Fruit fly (Drosophila melanogaster) whole organism, prepupa: ENCODE data around the gene PIG-T.

Experiments used
- Blimp-1 ChIP-seq: fragments of 200-800 bp; sonication (Bioruptor generic); optimal IDR thresholded peaks from 3 replicates; lab custom pipeline; 2017; ENCODE audit warnings: missing biosample characterization, missing genetic modification characterization, mild to moderate bottlenecking, moderate library complexity, missing genetic modification reagents
- CG10631 ChIP-seq: fragments of 200-800 bp; sonication (Bioruptor generic); optimal IDR thresholded peaks from 2 replicates; lab custom pipeline; 2016; ENCODE audit warnings: missing biosample characterization, missing genetic modification characterization
- CG10669 ChIP-seq: fragments of 200-800 bp; sonication (Bioruptor generic); optimal IDR thresholded peaks from 3 replicates; lab custom pipeline; 2018; ENCODE audit warnings: missing biosample characterization, mild to moderate bottlenecking, missing genetic modification characterization, moderate library complexity
- CG11762 ChIP-seq: fragments of 200-800 bp; sonication (Bioruptor generic); optimal IDR thresholded peaks from 3 replicates; lab custom pipeline; 2016; ENCODE audit warnings: missing biosample characterization, missing genetic modification characterization; ENCODE audit not compliant: insufficient read depth
- CG11902 ChIP-seq: fragments of 200-800 bp; sonication (Bioruptor generic); optimal IDR thresholded peaks from 3 replicates; lab custom pipeline; 2016; ENCODE audit warnings: missing biosample characterization, missing genetic modification characterization
- CG1621 ChIP-seq: fragments of 200-800 bp; sonication (Bioruptor generic); optimal IDR thresholded peaks from 3 replicates; lab custom pipeline; 2018; ENCODE audit warnings: missing biosample characterization, mild to moderate bottlenecking, missing genetic modification characterization
- CG16779 ChIP-seq: fragments of 200-800 bp; sonication (Bioruptor generic); optimal IDR thresholded peaks from 3 replicates; lab custom pipeline; 2017; ENCODE audit warnings: missing biosample characterization, mild to moderate bottlenecking, missing genetic modification characterization
- CG3032 ChIP-seq: fragments of 200-800 bp; optimal IDR thresholded peaks from 2 replicates; lab custom pipeline; 2019; ENCODE audit warnings: missing biosample characterization, mild to moderate bottlenecking, missing genetic modification characterization, moderate library complexity
- CG31627 ChIP-seq: fragments of 200-800 bp; sonication (Bioruptor generic); optimal IDR thresholded peaks from 3 replicates; lab custom pipeline; 2016; ENCODE audit warnings: missing biosample characterization, missing genetic modification characterization
- CG32006 ChIP-seq: fragments of 200-800 bp; sonication (Bioruptor generic); optimal IDR thresholded peaks from 3 replicates; lab custom pipeline; 2017; ENCODE audit warnings: missing biosample characterization, mild to moderate bottlenecking, missing genetic modification characterization
- CG34406 ChIP-seq: fragments of 200-800 bp; sonication (Bioruptor generic); optimal IDR thresholded peaks from 3 replicates; lab custom pipeline; 2016; ENCODE audit warnings: missing biosample characterization, missing genetic modification characterization
- CG3919 ChIP-seq: fragments of 200-800 bp; sonication (Bioruptor generic); optimal IDR thresholded peaks from 3 replicates; lab custom pipeline; 2016; ENCODE audit warnings: missing biosample characterization, missing genetic modification characterization
- CG4318 ChIP-seq: fragments of 200-800 bp; sonication (Bioruptor generic); optimal IDR thresholded peaks from 3 replicates; lab custom pipeline; 2017; ENCODE audit warnings: missing biosample characterization, mild to moderate bottlenecking, missing genetic modification characterization
- CG6163 ChIP-seq: fragments of 200-800 bp; sonication (Bioruptor generic); IDR thresholded peaks from 3 replicates; pipeline ENCODE4 v1.3.6; 2022; ENCODE audit warnings: missing biosample characterization, missing genetic modification characterization
- CG6276 ChIP-seq: fragments of 200-800 bp; sonication (Bioruptor generic); optimal IDR thresholded peaks from 2 replicates; lab custom pipeline; 2017; ENCODE audit warnings: missing biosample characterization, mild to moderate bottlenecking, missing genetic modification characterization
- CG6792 ChIP-seq: fragments of 200-800 bp; sonication (Bioruptor generic); optimal IDR thresholded peaks from 3 replicates; lab custom pipeline; 2016; ENCODE audit warnings: missing biosample characterization, missing genetic modification characterization
- CG6808 ChIP-seq: fragments of 200-800 bp; sonication (Bioruptor generic); optimal IDR thresholded peaks from 3 replicates; lab custom pipeline; 2017; ENCODE audit warnings: missing biosample characterization, missing genetic modification characterization, mild to moderate bottlenecking, moderate library complexity, missing genetic modification reagents
- CG6854 ChIP-seq: fragments of 200-800 bp; sonication (Bioruptor generic); optimal IDR thresholded peaks from 2 replicates; lab custom pipeline; 2017; ENCODE audit warnings: missing biosample characterization, mild to moderate bottlenecking, missing genetic modification characterization
- CG7368 ChIP-seq: fragments of 200-800 bp; sonication (Bioruptor generic); optimal IDR thresholded peaks from 3 replicates; lab custom pipeline; 2016; ENCODE audit warnings: missing biosample characterization, missing genetic modification characterization
- CG8119 ChIP-seq: fragments of 200-800 bp; sonication (Bioruptor generic); IDR thresholded peaks from 3 replicates; pipeline ENCODE4 v1.3.6; 2022; ENCODE audit warnings: missing biosample characterization, missing genetic modification characterization
- CG8319 ChIP-seq: fragments of 200-800 bp; sonication (Bioruptor generic); optimal IDR thresholded peaks from 3 replicates; lab custom pipeline; 2016; ENCODE audit warnings: missing biosample characterization, missing genetic modification characterization
- CG8632 ChIP-seq: fragments of 200-800 bp; sonication (Bioruptor generic); optimal IDR thresholded peaks from 3 replicates; lab custom pipeline; 2016; ENCODE audit warnings: missing biosample characterization, missing genetic modification characterization
- CG9139 ChIP-seq: fragments of 200-800 bp; sonication (Bioruptor generic); optimal IDR thresholded peaks from 3 replicates; lab custom pipeline; 2017; ENCODE audit warnings: missing biosample characterization, mild to moderate bottlenecking, missing genetic modification characterization
- Eip75B ChIP-seq: fragments of 200-800 bp; sonication (Bioruptor generic); optimal IDR thresholded peaks from 3 replicates; lab custom pipeline; 2016; ENCODE audit warnings: missing biosample characterization, missing genetic modification characterization
- Ets21C ChIP-seq: fragments of 200-800 bp; sonication (Bioruptor generic); optimal IDR thresholded peaks from 3 replicates; lab custom pipeline; 2016; ENCODE audit warnings: missing biosample characterization, missing genetic modification characterization
- Ets96B ChIP-seq: fragments of 200-800 bp; optimal IDR thresholded peaks from 2 replicates; lab custom pipeline; 2019; ENCODE audit warnings: missing biosample characterization, mild to moderate bottlenecking, missing genetic modification characterization, moderate library complexity
- Gug ChIP-seq: fragments of 200-800 bp; sonication (Bioruptor generic); IDR thresholded peaks from 2 replicates; pipeline ENCODE4 v1.3.6; 2022; ENCODE audit warnings: missing biosample characterization, missing genetic modification characterization
- Hr39 ChIP-seq: fragments of 200-800 bp; sonication (Bioruptor generic); optimal IDR thresholded peaks from 2 replicates; lab custom pipeline; 2016; ENCODE audit warnings: missing biosample characterization, missing genetic modification characterization
- Hr4 ChIP-seq: fragments of 200-800 bp; sonication (Bioruptor generic); optimal IDR thresholded peaks from 3 replicates; lab custom pipeline; 2016; ENCODE audit warnings: missing biosample characterization, missing genetic modification characterization
- Lpt ChIP-seq: fragments of 200-800 bp; sonication (Bioruptor generic); optimal IDR thresholded peaks from 3 replicates; lab custom pipeline; 2016; ENCODE audit warnings: missing biosample characterization, missing genetic modification characterization
- OdsH ChIP-seq: fragments of 200-800 bp; sonication (Bioruptor generic); optimal IDR thresholded peaks from 3 replicates; lab custom pipeline; 2016; ENCODE audit warnings: missing biosample characterization, missing genetic modification characterization
- Smox ChIP-seq: fragments of 200-800 bp; sonication (Bioruptor generic); optimal IDR thresholded peaks from 3 replicates; lab custom pipeline; 2016; ENCODE audit warnings: missing biosample characterization, missing genetic modification characterization
- Sox102F ChIP-seq: fragments of 200-800 bp; sonication (Bioruptor generic); optimal IDR thresholded peaks from 2 replicates; lab custom pipeline; 2016; ENCODE audit warnings: missing biosample characterization, mild to moderate bottlenecking, missing genetic modification characterization
- Sox14 ChIP-seq: fragments of 200-800 bp; sonication (Bioruptor generic); optimal IDR thresholded peaks from 3 replicates; lab custom pipeline; 2016; ENCODE audit warnings: missing biosample characterization, missing genetic modification characterization
- Sox15 ChIP-seq: fragments of 200-800 bp; sonication (Bioruptor generic); optimal IDR thresholded peaks from 3 replicates; lab custom pipeline; 2016; ENCODE audit warnings: missing biosample characterization, missing genetic modification characterization
- achi ChIP-seq: fragments of 200-800 bp; sonication (Bioruptor generic); optimal IDR thresholded peaks from 3 replicates; lab custom pipeline; 2016; ENCODE audit warnings: missing biosample characterization, missing genetic modification characterization
- acj6 ChIP-seq: fragments of 200-800 bp; sonication (Bioruptor generic); optimal IDR thresholded peaks from 3 replicates; lab custom pipeline; 2016; ENCODE audit warnings: missing biosample characterization, missing genetic modification characterization
- cyc ChIP-seq: fragments of 200-800 bp; sonication (Bioruptor generic); optimal IDR thresholded peaks from 3 replicates; lab custom pipeline; 2016; ENCODE audit warnings: missing biosample characterization, missing genetic modification characterization
- dsx ChIP-seq: fragments of 200-800 bp; optimal IDR thresholded peaks from 3 replicates; lab custom pipeline; 2019; ENCODE audit warnings: missing biosample characterization, mild to moderate bottlenecking, missing genetic modification characterization, moderate library complexity; ENCODE audit not compliant: poor library complexity, severe bottlenecking
- eg ChIP-seq: fragments of 200-800 bp; sonication (Bioruptor generic); IDR thresholded peaks from 3 replicates; pipeline ENCODE4 v1.3.6; 2022; ENCODE audit warnings: missing biosample characterization, missing genetic modification characterization
- esn ChIP-seq: fragments of 200-800 bp; sonication (Bioruptor generic); optimal IDR thresholded peaks from 2 replicates; lab custom pipeline; 2016; ENCODE audit warnings: missing biosample characterization, mild to moderate bottlenecking, missing genetic modification characterization, moderate library complexity
- fd59A ChIP-seq: fragments of 200-800 bp; sonication (Bioruptor generic); optimal IDR thresholded peaks from 2 replicates; lab custom pipeline; 2017; ENCODE audit warnings: missing biosample characterization, mild to moderate bottlenecking, missing genetic modification characterization, missing genetic modification reagents
- fd85E ChIP-seq: fragments of 200-800 bp; sonication (Bioruptor generic); optimal IDR thresholded peaks from 3 replicates; lab custom pipeline; 2016; ENCODE audit warnings: missing biosample characterization, missing genetic modification characterization
- fkh ChIP-seq: fragments of 200-800 bp; sonication (Bioruptor generic); optimal IDR thresholded peaks from 3 replicates; lab custom pipeline; 2017; ENCODE audit warnings: missing biosample characterization, mild to moderate bottlenecking, missing genetic modification characterization, moderate library complexity
- lz ChIP-seq: fragments of 200-800 bp; sonication (Bioruptor generic); optimal IDR thresholded peaks from 3 replicates; lab custom pipeline; 2016; ENCODE audit warnings: missing biosample characterization, missing genetic modification characterization
- net ChIP-seq: fragments of 200-800 bp; sonication (Bioruptor generic); optimal IDR thresholded peaks from 3 replicates; lab custom pipeline; 2016; ENCODE audit warnings: missing biosample characterization, missing genetic modification characterization
- pdm3 ChIP-seq: fragments of 200-800 bp; sonication (Bioruptor generic); optimal IDR thresholded peaks from 3 replicates; lab custom pipeline; 2016; ENCODE audit warnings: missing biosample characterization, missing genetic modification characterization
- salr ChIP-seq, 2 experiments: fragments of 200-800 bp; sonication (Bioruptor generic); optimal IDR thresholded peaks; 3 replicates each; lab custom pipeline; 2016 to 2018; ENCODE audit warnings: missing biosample characterization in 2 of 2, missing genetic modification characterization in 2 of 2, mild to moderate bottlenecking in 1 of 2
- spab ChIP-seq: fragments of 200-800 bp; sonication (Bioruptor generic); optimal IDR thresholded peaks from 2 replicates; lab custom pipeline; 2017; ENCODE audit warnings: missing biosample characterization, mild to moderate bottlenecking, missing genetic modification characterization, missing genetic modification reagents
- ss ChIP-seq, 2 experiments: fragments of 200-800 bp; sonication (Bioruptor generic); optimal IDR thresholded peaks; 2 replicates in 1 of 2; 3 replicates in 1 of 2; lab custom pipeline; 2017 to 2018; ENCODE audit warnings: mild to moderate bottlenecking in 2 of 2, missing biosample characterization in 2 of 2, missing genetic modification characterization in 2 of 2, moderate library complexity in 1 of 2
- svp ChIP-seq: fragments of 200-800 bp; sonication (Bioruptor generic); peaks from one replicate; lab custom pipeline; 2016; ENCODE audit warnings: missing biosample characterization, missing genetic modification characterization
- topi ChIP-seq: fragments of 200-800 bp; sonication (Bioruptor generic); optimal IDR thresholded peaks from 3 replicates; lab custom pipeline; 2016; ENCODE audit warnings: missing biosample characterization, missing genetic modification characterization
- vri ChIP-seq: fragments of 200-800 bp; sonication (Bioruptor generic); optimal IDR thresholded peaks from 3 replicates; lab custom pipeline; 2016; ENCODE audit warnings: missing biosample characterization, mild to moderate bottlenecking, missing genetic modification characterization

The PIG-T gene

dm6 chrX:8414351-8414750 lies 7.3 kb upstream of the PIG-T start:
- peak; percentile 5 for TF ChIP-seq acj6
- peak; percentile 6 for TF ChIP-seq CG31627 (GFP tag; lab: Kevin White, UChicago)
- peak; percentile 31 for TF ChIP-seq Eip75B (GFP tag; lab: Kevin White, UChicago)
- no peak for TF ChIP-seq spab
- TF ChIP-seq fd85E (GFP tag; lab: Kevin White, UChicago) = no peak
- no peak for TF ChIP-seq CG10631 (GFP tag; lab: Kevin White, UChicago)
- no peak for TF ChIP-seq CG8319 (GFP tag; lab: Kevin White, UChicago)
- no peak for TF ChIP-seq CG16779 (tag; lab: Kevin White, UChicago)
- no peak for TF ChIP-seq Sox102F (GFP tag; lab: Kevin White, UChicago)
- no peak for TF ChIP-seq CG6854
- no peak for TF ChIP-seq Ets96B (tag; lab: Kevin White, UChicago)
- TF ChIP-seq Sox14 (GFP tag; lab: Kevin White, UChicago) = no peak
- TF ChIP-seq svp (GFP tag; lab: Kevin White, UChicago) = no peak
- no peak for TF ChIP-seq Sox15 (GFP tag; lab: Kevin White, UChicago)
- no peak for TF ChIP-seq fkh (GFP tag; lab: Kevin White, UChicago)
- TF ChIP-seq CG8119 = no peak
- no peak for TF ChIP-seq salr (GFP tag; optimal IDR thresholded peaks at IDR 0.05; lab: Kevin White, UChicago)
- no peak for TF ChIP-seq fd59A (GFP tag; lab: Kevin White, UChicago)
- no peak for TF ChIP-seq CG1621 (tag; lab: Kevin White, UChicago)
- TF ChIP-seq CG34406 (GFP tag; lab: Kevin White, UChicago) = no peak
- TF ChIP-seq CG6276 (GFP tag; lab: Kevin White, UChicago) = no peak
- TF ChIP-seq Blimp-1 (GFP tag; lab: Kevin White, UChicago) = peak; percentile 78
- peak; percentile 0 for TF ChIP-seq Hr39
- peak; percentile 9 for TF ChIP-seq pdm3
- peak; percentile 3 for TF ChIP-seq vri
- no peak for TF ChIP-seq net (GFP tag; lab: Kevin White, UChicago)
- TF ChIP-seq dsx = no peak
- TF ChIP-seq CG10669 (GFP tag; lab: Kevin White, UChicago) = no peak
- no peak for TF ChIP-seq CG9139 (GFP tag; lab: Kevin White, UChicago)
- no peak for TF ChIP-seq ss (GFP tag; optimal IDR thresholded peaks at IDR 0.05; lab: Kevin White, UChicago)
- TF ChIP-seq CG7368 (GFP tag; lab: Kevin White, UChicago) = no peak
- TF ChIP-seq Smox (GFP tag; lab: Kevin White, UChicago) = no peak
- peak; percentile 10 for TF ChIP-seq CG32006 (GFP tag; lab: Kevin White, UChicago)
- no peak for TF ChIP-seq Lpt (GFP tag; lab: Kevin White, UChicago)
- TF ChIP-seq CG3032 (tag; lab: Kevin White, UChicago) = no peak
- TF ChIP-seq CG3919 (GFP tag; lab: Kevin White, UChicago) = peak; percentile 3
- TF ChIP-seq Gug (GFP tag; lab: Robert Waterston, UW) = no peak
- no peak for TF ChIP-seq lz (GFP tag; lab: Kevin White, UChicago)
- peak; percentile 23 for TF ChIP-seq OdsH (GFP tag; lab: Kevin White, UChicago)
- no peak for TF ChIP-seq eg (GFP tag; lab: Robert Waterston, UW)
- TF ChIP-seq achi (GFP tag; lab: Kevin White, UChicago) = no peak
- TF ChIP-seq CG11762 (GFP tag; lab: Kevin White, UChicago) = no peak
- TF ChIP-seq topi (GFP tag; lab: Kevin White, UChicago) = peak; percentile 18
- peak; percentile 17 for TF ChIP-seq cyc
- no peak for TF ChIP-seq Ets21C (GFP tag; lab: Kevin White, UChicago)
- TF ChIP-seq CG8632 = no peak
- TF ChIP-seq CG6808 (GFP tag; lab: Kevin White, UChicago) = no peak
- TF ChIP-seq esn = peak; percentile 45
- no peak for TF ChIP-seq CG6163 (GFP tag; lab: Robert Waterston, UW)
- TF ChIP-seq CG11902 (GFP tag; lab: Kevin White, UChicago) = no peak
- no peak for TF ChIP-seq CG4318 (GFP tag; lab: Kevin White, UChicago)
- no peak for TF ChIP-seq Hr4
- TF ChIP-seq CG6792 = no peak
